Fruit fly (Drosophila melanogaster) whole organism, adult: ENCODE results near the gene Nha1.

Source experiments
- CG11617 ChIP-seq: fragments of 200-800 bp; sonication (Bioruptor generic); optimal IDR thresholded peaks from 2 replicates; lab custom pipeline; 2017; ENCODE audit warnings: mild to moderate bottlenecking, missing biosample characterization, missing genetic modification reagents, missing genetic modification characterization
- CG12768 ChIP-seq: fragments of 200-800 bp; sonication (Bioruptor generic); optimal IDR thresholded peaks from 2 replicates; lab custom pipeline; 2017; ENCODE audit warnings: missing biosample characterization, missing genetic modification characterization, mild to moderate bottlenecking, moderate library complexity, missing genetic modification reagents
- CG14711 ChIP-seq: fragments of 200-800 bp; sonication (Bioruptor generic); optimal IDR thresholded peaks from 2 replicates; lab custom pipeline; 2018; ENCODE audit warnings: missing biosample characterization, mild to moderate bottlenecking, missing genetic modification characterization, moderate library complexity
- CG1620 ChIP-seq: fragments of 200-800 bp; sonication (Bioruptor generic); optimal IDR thresholded peaks from 2 replicates; lab custom pipeline; 2016; ENCODE audit warnings: missing biosample characterization, missing genetic modification characterization
- CG33017 ChIP-seq: fragments of 200-800 bp; sonication (Bioruptor generic); optimal IDR thresholded peaks from 2 replicates; lab custom pipeline; 2018; ENCODE audit warnings: missing biosample characterization, mild to moderate bottlenecking, missing genetic modification characterization, moderate library complexity
- CG5204 ChIP-seq: fragments of 200-800 bp; sonication (Bioruptor generic); optimal IDR thresholded peaks from 2 replicates; lab custom pipeline; 2016; ENCODE audit warnings: missing biosample characterization, missing genetic modification characterization
- CG7045 ChIP-seq: fragments of 200-800 bp; sonication (Bioruptor generic); optimal IDR thresholded peaks from 2 replicates; lab custom pipeline; 2017; ENCODE audit warnings: missing biosample characterization, mild to moderate bottlenecking, missing genetic modification characterization
- CG7101 ChIP-seq: fragments of 200-800 bp; sonication (Bioruptor generic); optimal IDR thresholded peaks from 2 replicates; lab custom pipeline; 2018; ENCODE audit warnings: missing biosample characterization, mild to moderate bottlenecking, missing genetic modification characterization, moderate library complexity
- Clk ChIP-seq: fragments of 200-800 bp; sonication (Bioruptor generic); optimal IDR thresholded peaks from 2 replicates; lab custom pipeline; 2017; ENCODE audit warnings: missing biosample characterization, missing genetic modification characterization
- Crg-1 ChIP-seq: fragments of 200-800 bp; sonication (Bioruptor generic); optimal IDR thresholded peaks from 2 replicates; lab custom pipeline; 2016; ENCODE audit warnings: missing biosample characterization, missing genetic modification characterization
- Hr96 ChIP-seq: fragments of 200-800 bp; sonication (Bioruptor generic); optimal IDR thresholded peaks from 2 replicates; lab custom pipeline; 2016; ENCODE audit warnings: missing biosample characterization, missing genetic modification characterization
- Mnt ChIP-seq: fragments of 200-800 bp; sonication (Bioruptor generic); optimal IDR thresholded peaks from 2 replicates; lab custom pipeline; 2016; ENCODE audit warnings: missing biosample characterization, mild to moderate bottlenecking, missing genetic modification characterization
- bab1 ChIP-seq: fragments of 200-800 bp; sonication (Bioruptor generic); optimal IDR thresholded peaks from 3 replicates; lab custom pipeline; 2019; ENCODE audit warnings: missing biosample characterization, mild to moderate bottlenecking, missing genetic modification characterization, moderate library complexity
- cic ChIP-seq: fragments of 200-800 bp; sonication (Bioruptor generic); optimal IDR thresholded peaks from 2 replicates; lab custom pipeline; 2017; ENCODE audit warnings: missing biosample characterization, mild to moderate bottlenecking, missing genetic modification characterization, moderate library complexity
- cnc ChIP-seq, 2 experiments: fragments of >200 bp; optimal IDR thresholded peaks; 2 replicates each; lab custom pipeline; 2017
- kay ChIP-seq: fragments of 200-800 bp; sonication (Bioruptor generic); peaks from one replicate; lab custom pipeline; 2016; ENCODE audit warnings: missing biosample characterization, missing genetic modification characterization, borderline replicate concordance
- ovo ChIP-seq: fragments of 200-800 bp; sonication (Bioruptor generic); optimal IDR thresholded peaks from 2 replicates; lab custom pipeline; 2016; ENCODE audit warnings: missing biosample characterization, missing genetic modification characterization
- pad ChIP-seq: fragments of 200-800 bp; sonication (Bioruptor generic); optimal IDR thresholded peaks from 3 replicates; lab custom pipeline; 2017; ENCODE audit warnings: missing biosample characterization, missing genetic modification characterization, mild to moderate bottlenecking, moderate library complexity, missing genetic modification reagents
- tj ChIP-seq: fragments of 200-800 bp; sonication (Bioruptor generic); optimal IDR thresholded peaks from 3 replicates; lab custom pipeline; 2017; ENCODE audit warnings: missing biosample characterization, mild to moderate bottlenecking, missing genetic modification characterization, moderate library complexity
- toe ChIP-seq: fragments of 200-800 bp; sonication (Bioruptor generic); optimal IDR thresholded peaks from 2 replicates; lab custom pipeline; 2016; ENCODE audit warnings: missing biosample characterization, missing genetic modification characterization

The Nha1 gene

dm6 chr2L:6843434-6843833 is 26.8 kb downstream of the Nha1 start:
- no peak for TF ChIP-seq Mnt (GFP tag; lab: Kevin White, UChicago)
- no peak for TF ChIP-seq tj (GFP tag; lab: Kevin White, UChicago)
- no peak for TF ChIP-seq Clk (GFP tag; lab: Kevin White, UChicago)
- TF ChIP-seq bab1 (GFP tag; lab: Kevin White, UChicago): no peak
- no peak for TF ChIP-seq CG7101 (tag; lab: Kevin White, UChicago)
- TF ChIP-seq Crg-1 (GFP tag; lab: Kevin White, UChicago): no peak
- no peak for TF ChIP-seq toe (GFP tag; lab: Kevin White, UChicago)
- no peak for TF ChIP-seq CG12768
- TF ChIP-seq Hr96 (GFP tag; lab: Kevin White, UChicago): no peak
- no peak for TF ChIP-seq CG14711 (tag; lab: Kevin White, UChicago)
- no peak for TF ChIP-seq cnc (optimal IDR thresholded peaks at IDR 0.05; lab: Kevin White, UChicago)
- no peak for TF ChIP-seq kay (GFP tag; lab: Kevin White, UChicago)
- no peak for TF ChIP-seq CG1620 (GFP tag; lab: Kevin White, UChicago)
- TF ChIP-seq ovo: no peak
- no peak for TF ChIP-seq CG5204 (GFP tag; lab: Kevin White, UChicago)
- TF ChIP-seq CG11617 (GFP tag; lab: Kevin White, UChicago): no peak
- no peak for TF ChIP-seq cic (GFP tag; lab: Kevin White, UChicago)
- no peak for TF ChIP-seq pad
- TF ChIP-seq CG7045: no peak
- no peak for TF ChIP-seq CG33017 (tag; lab: Kevin White, UChicago)

dm6 chr2L:6841349-6841748 is 28.8 kb downstream of the Nha1 start:
- TF ChIP-seq CG7101 (tag; lab: Kevin White, UChicago) (no peak), bab1 (GFP tag; lab: Kevin White, UChicago) (no peak), CG7045 (no peak), toe (GFP tag; lab: Kevin White, UChicago) (no peak), pad (no peak), CG1620 (GFP tag; lab: Kevin White, UChicago) (no peak), kay (GFP tag; lab: Kevin White, UChicago) (no peak), Crg-1 (GFP tag; lab: Kevin White, UChicago) (no peak), CG11617 (GFP tag; lab: Kevin White, UChicago) (no peak), CG12768 (no peak), Clk (GFP tag; lab: Kevin White, UChicago) (no peak)

- no peak for TF ChIP-seq kay (GFP tag; lab: Kevin White, UChicago)
- TF ChIP-seq bab1 (GFP tag; lab: Kevin White, UChicago): no peak
- no peak for TF ChIP-seq Hr96 (GFP tag; lab: Kevin White, UChicago)
- no peak for TF ChIP-seq CG5204 (GFP tag; lab: Kevin White, UChicago)
- TF ChIP-seq CG33017 (tag; lab: Kevin White, UChicago): no peak
- TF ChIP-seq pad: no peak
- TF ChIP-seq tj (GFP tag; lab: Kevin White, UChicago): no peak
- TF ChIP-seq CG1620 (GFP tag; lab: Kevin White, UChicago): no peak
- no peak for TF ChIP-seq toe (GFP tag; lab: Kevin White, UChicago)
These were observed 32.4 kb downstream of the Nha1 start for dm6 chr2L:6837829-6838228.

dm6 chr2L:6836114-6836513 is 34.1 kb downstream of the Nha1 start:
- TF ChIP-seq CG11617 (GFP tag; lab: Kevin White, UChicago) (no peak), tj (GFP tag; lab: Kevin White, UChicago) (no peak), CG33017 (tag; lab: Kevin White, UChicago) (no peak), Crg-1 (GFP tag; lab: Kevin White, UChicago) (no peak), CG7045 (no peak), Mnt (GFP tag; lab: Kevin White, UChicago) (no peak), kay (GFP tag; lab: Kevin White, UChicago) (no peak)

DNA sequence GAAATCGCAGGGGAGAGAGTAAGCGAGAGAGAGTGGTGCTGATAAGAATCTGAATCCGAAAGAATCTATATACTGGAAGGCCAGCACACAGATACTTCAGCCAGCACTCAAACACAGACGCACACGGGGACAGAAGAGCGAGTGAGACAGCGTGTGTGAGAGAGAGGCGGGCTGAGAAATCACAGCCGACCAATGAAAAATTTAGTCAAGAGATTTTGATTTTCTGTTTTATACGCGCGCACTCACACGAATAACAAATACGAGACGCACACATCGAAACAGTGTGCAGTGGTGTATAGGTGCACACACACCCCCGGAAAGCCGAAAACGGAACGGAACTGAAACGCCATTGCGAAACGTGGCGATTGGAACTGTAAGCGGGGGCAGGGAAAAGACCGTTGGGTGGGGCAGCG is 36.5 kb downstream of the Nha1 start:
- no peak for TF ChIP-seq cic (GFP tag; lab: Kevin White, UChicago)
- peak; percentile 21 for TF ChIP-seq pad

DNA sequence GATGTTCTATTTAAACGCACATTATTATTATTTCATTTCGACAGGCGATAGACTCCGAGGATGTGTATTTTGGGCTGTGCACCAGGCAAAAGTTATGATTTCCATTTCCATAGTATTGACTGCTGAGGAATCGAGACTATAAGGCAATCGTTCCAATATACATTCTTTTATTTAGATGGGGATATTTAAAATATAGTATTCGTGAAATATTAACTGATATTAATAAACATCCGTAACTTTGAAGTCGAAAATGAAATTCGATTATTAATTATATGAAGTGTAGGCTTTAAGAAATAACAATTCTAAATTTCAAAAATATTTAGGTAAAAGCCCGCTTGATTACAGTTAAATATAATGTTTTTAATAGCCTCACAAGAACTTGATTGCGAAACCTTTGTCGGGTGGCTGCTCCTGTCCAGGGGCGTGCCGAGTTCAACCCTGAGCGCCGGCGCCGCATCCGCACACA is 39.9 kb downstream of the Nha1 start:
- TF ChIP-seq Hr96 (GFP tag; lab: Kevin White, UChicago) (no peak), kay (GFP tag; lab: Kevin White, UChicago) (no peak), cnc (optimal IDR thresholded peaks at IDR 0.05; lab: Kevin White, UChicago) (no peak), Clk (GFP tag; lab: Kevin White, UChicago) (no peak), Mnt (GFP tag; lab: Kevin White, UChicago) (no peak), CG5204 (GFP tag; lab: Kevin White, UChicago) (no peak), CG7045 (no peak), CG7101 (tag; lab: Kevin White, UChicago) (no peak), cic (GFP tag; lab: Kevin White, UChicago) (no peak), CG33017 (tag; lab: Kevin White, UChicago) (no peak), CG14711 (tag; lab: Kevin White, UChicago) (no peak), toe (GFP tag; lab: Kevin White, UChicago) (no peak), pad (no peak), bab1 (GFP tag; lab: Kevin White, UChicago) (no peak), tj (GFP tag; lab: Kevin White, UChicago) (no peak)
